ENCODE assay signal across 4 worm cellular contexts in the genomic region with DNA sequence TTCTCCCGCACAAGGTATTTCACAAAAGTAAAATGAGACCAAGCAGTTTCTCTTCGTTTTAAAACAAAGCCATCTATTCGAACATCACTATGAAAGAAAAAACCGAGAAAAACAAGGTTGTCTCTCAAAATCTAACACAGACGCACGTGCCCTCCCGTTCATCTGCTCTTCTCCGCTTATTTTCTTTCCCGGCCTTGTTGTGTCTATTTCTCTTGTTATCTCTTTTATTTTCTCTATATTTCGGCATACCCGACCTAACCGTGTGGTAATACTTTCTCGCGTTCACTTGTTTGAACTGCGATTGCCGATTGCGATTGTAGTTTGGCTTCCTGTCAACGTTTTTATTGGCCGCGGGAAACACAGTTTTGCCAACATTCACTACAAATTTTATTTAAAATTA.
TF ChIP-seq lines count a peak whose summit lies in the region.

No protein-coding gene starts in this region.

TF ChIP-seq in whole organism, L1 larva, 84 proteins besides CTCF, POLR2A, EP300 and RAD21 (continued from another document):
- TF ChIP-seq isw-1 (GFP tag; IDR thresholded peaks at IDR 0.05; lab: Robert Waterston, UW) (no peak), lsy-2 (tag; optimal IDR thresholded peaks at IDR 0.05; lab: Kevin White, UChicago) (peak in 1 of 2 experiments; percentile 5), lin-35 (GFP tag; optimal IDR thresholded peaks at IDR 0.05; lab: Kevin White, UChicago) (peak in 1 of 2 experiments; percentile 24), lin-14 (GFP tag; optimal IDR thresholded peaks at IDR 0.05; lab: Kevin White, UChicago) (peak; percentile 85), elt-3 (tag; optimal IDR thresholded peaks at IDR 0.05; lab: Kevin White, UChicago) (peak in 1 of 6 experiments; percentile 11), mdl-1 (tag; optimal IDR thresholded peaks at IDR 0.05; lab: Kevin White, UChicago) (peak in 1 of 2 experiments; percentile 77), C04F5.9 (tag; optimal IDR thresholded peaks at IDR 0.05; lab: Kevin White, UChicago) (no peak), mep-1 (tag; optimal IDR thresholded peaks at IDR 0.05; lab: Kevin White, UChicago) (peak; percentile 17), snu-23 (GFP tag; optimal IDR thresholded peaks at IDR 0.05; lab: Kevin White, UChicago) (peak; percentile 11), nhr-85 (tag; lab: Kevin White, UChicago) (no peak), elt-2 (tag; optimal IDR thresholded peaks at IDR 0.05; lab: Kevin White, UChicago) (no peak), blmp-1 (tag; optimal IDR thresholded peaks at IDR 0.05; lab: Kevin White, UChicago) (peak; percentile 86), skn-1 (tag; optimal IDR thresholded peaks at IDR 0.05; lab: Kevin White, UChicago) (peak; percentile 14)

TF ChIP-seq in whole organism, L2 larva, 48 proteins besides CTCF, POLR2A, EP300 and RAD21 (continued from another document):
- TF ChIP-seq C34F6.9 (tag; optimal IDR thresholded peaks at IDR 0.05; lab: Kevin White, UChicago): peak; percentile 1
- no peak for TF ChIP-seq unc-39 (tag; optimal IDR thresholded peaks at IDR 0.05; lab: Kevin White, UChicago)
- TF ChIP-seq lsy-2 (tag; optimal IDR thresholded peaks at IDR 0.05; lab: Kevin White, UChicago): peak in 1 of 2 experiments; percentile 14
- no peak for TF ChIP-seq nhr-11 (tag; optimal IDR thresholded peaks at IDR 0.05; lab: Kevin White, UChicago)
- peak; percentile 12 for TF ChIP-seq sem-4 (tag; optimal IDR thresholded peaks at IDR 0.05; lab: Kevin White, UChicago)
- TF ChIP-seq gmeb-1 (tag; optimal IDR thresholded peaks at IDR 0.05; lab: Kevin White, UChicago): no peak
- TF ChIP-seq R02D3.7 (tag; optimal IDR thresholded peaks at IDR 0.05; lab: Kevin White, UChicago): no peak
- TF ChIP-seq dmd-4 (tag; optimal IDR thresholded peaks at IDR 0.05; lab: Kevin White, UChicago): no peak
- no peak for TF ChIP-seq nhr-6 (tag; optimal IDR thresholded peaks at IDR 0.05; lab: Kevin White, UChicago)
- no peak for TF ChIP-seq alr-1 (tag; optimal IDR thresholded peaks at IDR 0.05; lab: Kevin White, UChicago)
- TF ChIP-seq zag-1 (tag; optimal IDR thresholded peaks at IDR 0.05; lab: Kevin White, UChicago): no peak
- peak; percentile 30 for TF ChIP-seq sma-9 (GFP tag; optimal IDR thresholded peaks at IDR 0.05; lab: Kevin White, UChicago)
- TF ChIP-seq sma-9 (tag; optimal IDR thresholded peaks at IDR 0.05; lab: Kevin White, UChicago): no peak
- TF ChIP-seq nhr-21 (tag; optimal IDR thresholded peaks at IDR 0.05; lab: Kevin White, UChicago): no peak
- TF ChIP-seq ztf-1 (GFP tag; conservative IDR thresholded peaks at IDR 0.05; lab: Robert Waterston, UW): no peak
- no peak for TF ChIP-seq nhr-23 (tag; optimal IDR thresholded peaks at IDR 0.05; lab: Kevin White, UChicago)
- peak; percentile 32 for TF ChIP-seq nhr-129 (tag; optimal IDR thresholded peaks at IDR 0.05; lab: Kevin White, UChicago)
- no peak for TF ChIP-seq ZK546.5 (tag; optimal IDR thresholded peaks at IDR 0.05; lab: Kevin White, UChicago)
- no peak for TF ChIP-seq lin-13 (GFP tag; optimal IDR thresholded peaks at IDR 0.05; lab: Kevin White, UChicago)
- no peak for TF ChIP-seq Y55F3AM.14 (GFP tag; optimal IDR thresholded peaks at IDR 0.05; lab: Kevin White, UChicago)
- no peak for TF ChIP-seq lin-39 (tag; optimal IDR thresholded peaks at IDR 0.05; lab: Kevin White, UChicago)
- TF ChIP-seq F13H6.1 (tag; optimal IDR thresholded peaks at IDR 0.05; lab: Kevin White, UChicago): no peak
- no peak for TF ChIP-seq ceh-82 (tag; optimal IDR thresholded peaks at IDR 0.05; lab: Kevin White, UChicago)
- TF ChIP-seq skn-1 (tag; optimal IDR thresholded peaks at IDR 0.05; lab: Kevin White, UChicago): no peak
- TF ChIP-seq peb-1 (tag; optimal IDR thresholded peaks at IDR 0.05; lab: Kevin White, UChicago): no peak
- TF ChIP-seq unc-55 (GFP tag; optimal IDR thresholded peaks at IDR 0.05; lab: Kevin White, UChicago): no peak
- TF ChIP-seq blmp-1 (tag; optimal IDR thresholded peaks at IDR 0.05; lab: Kevin White, UChicago; ENCODE audit: insufficient read depth): no peak
- no peak for TF ChIP-seq egl-27 (tag; optimal IDR thresholded peaks at IDR 0.05; lab: Kevin White, UChicago)
- no peak for TF ChIP-seq lin-11 (tag; optimal IDR thresholded peaks at IDR 0.05; lab: Kevin White, UChicago)
- no peak for TF ChIP-seq elt-3 (tag; optimal IDR thresholded peaks at IDR 0.05; lab: Kevin White, UChicago)
- TF ChIP-seq mdl-1 (tag; optimal IDR thresholded peaks at IDR 0.05; lab: Kevin White, UChicago): peak; percentile 64 to 77
- no peak for TF ChIP-seq mbf-1 (tag; optimal IDR thresholded peaks at IDR 0.05; lab: Kevin White, UChicago)
- TF ChIP-seq crh-2 (tag; optimal IDR thresholded peaks at IDR 0.05; lab: Kevin White, UChicago): no peak
- no peak for TF ChIP-seq ceh-16 (tag; optimal IDR thresholded peaks at IDR 0.05; lab: Kevin White, UChicago)
- TF ChIP-seq nhr-10 (tag; optimal IDR thresholded peaks at IDR 0.05; lab: Kevin White, UChicago): no peak
- no peak for TF ChIP-seq nhr-12 (tag; optimal IDR thresholded peaks at IDR 0.05; lab: Kevin White, UChicago)

TF ChIP-seq in whole organism, L3 larva, 47 proteins besides CTCF, POLR2A, EP300 and RAD21 (continued from another document):
- TF ChIP-seq ztf-11 (tag; optimal IDR thresholded peaks at IDR 0.05; lab: Kevin White, UChicago) (no peak), zag-1 (tag; optimal IDR thresholded peaks at IDR 0.05; lab: Kevin White, UChicago) (no peak), elt-2 (tag; optimal IDR thresholded peaks at IDR 0.05; lab: Kevin White, UChicago) (peak; percentile 17), sea-2 (GFP tag; optimal IDR thresholded peaks at IDR 0.05; lab: Kevin White, UChicago) (no peak), pha-4 (tag; optimal IDR thresholded peaks at IDR 0.05; lab: Kevin White, UChicago) (peak; percentile 72), nhr-25 (tag; optimal IDR thresholded peaks at IDR 0.05; lab: Kevin White, UChicago) (peak; percentile 34), nhr-67 (tag; optimal IDR thresholded peaks at IDR 0.05; lab: Kevin White, UChicago) (no peak), nhr-76 (tag; optimal IDR thresholded peaks at IDR 0.05; lab: Kevin White, UChicago) (no peak), ztf-4 (tag; optimal IDR thresholded peaks at IDR 0.05; lab: Kevin White, UChicago) (no peak), aly-2 (tag; optimal IDR thresholded peaks at IDR 0.05; lab: Kevin White, UChicago) (no peak), tbx-2 (tag; optimal IDR thresholded peaks at IDR 0.05; lab: Kevin White, UChicago) (no peak), nhr-12 (tag; optimal IDR thresholded peaks at IDR 0.05; lab: Kevin White, UChicago) (no peak), ceh-9 (tag; optimal IDR thresholded peaks at IDR 0.05; lab: Kevin White, UChicago) (no peak), mdl-1 (tag; optimal IDR thresholded peaks at IDR 0.05; lab: Kevin White, UChicago) (peak; percentile 36), elt-1 (tag; optimal IDR thresholded peaks at IDR 0.05; lab: Kevin White, UChicago) (peak; percentile 17)
TF ChIP-seq in whole organism, L3 larva: peak in this region for 6.

TF ChIP-seq in whole organism, L4 larva, 104 proteins besides CTCF, POLR2A, EP300 and RAD21 (continued from another document):
- TF ChIP-seq mxl-3 (GFP tag; optimal IDR thresholded peaks at IDR 0.05; lab: Kevin White, UChicago) (peak; percentile 60), php-3 (GFP tag; IDR thresholded peaks at IDR 0.05; lab: Robert Waterston, UW) (no peak), hlh-30 (tag; optimal IDR thresholded peaks at IDR 0.05; lab: Kevin White, UChicago; ENCODE audit: insufficient read depth) (peak; percentile 64), unc-62 (GFP tag; optimal IDR thresholded peaks at IDR 0.05 in 1 of 2; lab: Kevin White, UChicago) (no peak), unc-62 (tag; optimal IDR thresholded peaks at IDR 0.05; lab: Kevin White, UChicago) (no peak), pqm-1 (tag; optimal IDR thresholded peaks at IDR 0.05; lab: Kevin White, UChicago) (no peak), nhr-77 (tag; optimal IDR thresholded peaks at IDR 0.05; lab: Kevin White, UChicago) (peak; percentile 48), nhr-111 (GFP tag; optimal IDR thresholded peaks at IDR 0.05; lab: Kevin White, UChicago) (no peak), nhr-6 (tag; optimal IDR thresholded peaks at IDR 0.05; lab: Kevin White, UChicago) (no peak), nhr-25 (tag; optimal IDR thresholded peaks at IDR 0.05; lab: Kevin White, UChicago; ENCODE audit: borderline replicate concordance, insufficient read depth) (no peak), D1046.2 (GFP tag; IDR thresholded peaks at IDR 0.05; lab: Robert Waterston, UW) (no peak), dmd-8 (GFP tag; IDR thresholded peaks at IDR 0.05; lab: Robert Waterston, UW) (no peak), nhr-28 (tag; optimal IDR thresholded peaks at IDR 0.05; lab: Kevin White, UChicago) (peak; percentile 87), ZK337.2 (GFP tag; IDR thresholded peaks at IDR 0.05; lab: Robert Waterston, UW) (no peak), hmg-1.1 (GFP tag; IDR thresholded peaks at IDR 0.05; lab: Robert Waterston, UW) (0 out of 2 replicates have a peak, but pooled peaks have one; percentile 10), spr-1 (tag; optimal IDR thresholded peaks at IDR 0.05; lab: Kevin White, UChicago) (no peak), dve-1 (tag; optimal IDR thresholded peaks at IDR 0.05; lab: Kevin White, UChicago; ENCODE audit: insufficient read depth) (no peak), skn-1 (tag; optimal IDR thresholded peaks at IDR 0.05; lab: Kevin White, UChicago) (no peak), dpl-1 (GFP tag; optimal IDR thresholded peaks at IDR 0.05; lab: Kevin White, UChicago) (no peak), ces-1 (GFP tag; optimal IDR thresholded peaks at IDR 0.05; lab: Kevin White, UChicago) (no peak), hlh-11 (tag; optimal IDR thresholded peaks at IDR 0.05; lab: Kevin White, UChicago) (peak; percentile 50), nhr-76 (tag; optimal IDR thresholded peaks at IDR 0.05; lab: Kevin White, UChicago) (no peak), egl-43 (GFP tag; IDR thresholded peaks at IDR 0.05; lab: Robert Waterston, UW) (no peak), lsy-2 (tag; optimal IDR thresholded peaks at IDR 0.05; lab: Kevin White, UChicago) (peak in 1 of 2 experiments; percentile 33), mdl-1 (tag; optimal IDR thresholded peaks at IDR 0.05; lab: Kevin White, UChicago) (peak; percentile 55 to 84), mdt-29 (GFP tag; IDR thresholded peaks at IDR 0.05; lab: Robert Waterston, UW) (no peak), lin-13 (GFP tag; optimal IDR thresholded peaks at IDR 0.05; lab: Kevin White, UChicago) (no peak), jun-1 (tag; optimal IDR thresholded peaks at IDR 0.05; lab: Kevin White, UChicago) (no peak), F37D6.2 (tag; optimal IDR thresholded peaks at IDR 0.05; lab: Kevin White, UChicago) (no peak), hif-1 (tag; optimal IDR thresholded peaks at IDR 0.05; lab: Kevin White, UChicago) (no peak), lin-39 (tag; optimal IDR thresholded peaks at IDR 0.05; lab: Kevin White, UChicago) (no peak), zip-2 (tag; optimal IDR thresholded peaks at IDR 0.05; lab: Kevin White, UChicago) (no peak), rbr-2 (tag; optimal IDR thresholded peaks at IDR 0.05; lab: Kevin White, UChicago) (no peak), fkh-10 (GFP tag; optimal IDR thresholded peaks at IDR 0.05; lab: Kevin White, UChicago) (no peak), nhr-10 (tag; optimal IDR thresholded peaks at IDR 0.05; lab: Kevin White, UChicago) (no peak), lir-3 (tag; optimal IDR thresholded peaks at IDR 0.05; lab: Kevin White, UChicago) (no peak), lim-7 (GFP tag; IDR thresholded peaks at IDR 0.05; lab: Robert Waterston, UW) (no peak), nhr-11 (tag; optimal IDR thresholded peaks at IDR 0.05; lab: Kevin White, UChicago) (no peak), dmd-9 (GFP tag; IDR thresholded peaks at IDR 0.05; lab: Robert Waterston, UW) (no peak), unc-39 (tag; optimal IDR thresholded peaks at IDR 0.05; lab: Kevin White, UChicago) (no peak)
TF ChIP-seq in whole organism, L4 larva: peak in this region for 10.
